Fruit fly (Drosophila melanogaster): ENCODE measurements around the gene CG14034.

- TF ChIP-seq Myc (optimal IDR thresholded peaks at IDR 0.05) = no peak
- no peak for TF ChIP-seq h (optimal IDR thresholded peaks at IDR 0.05)
- TF ChIP-seq insv (optimal IDR thresholded peaks at IDR 0.05) = no peak
- TF ChIP-seq Sin3A (optimal IDR thresholded peaks at IDR 0.05) = no peak
Observed at dm6 chr2L:5214981-5215380, 1.4 kb downstream of the CG14034 start, which contains the start of gene CG7742.

Measured in Kc167 (cell line).